Fruit fly (Drosophila melanogaster): Measurements from ENCODE around the gene mei-9.

The mei-9 gene

DNA sequence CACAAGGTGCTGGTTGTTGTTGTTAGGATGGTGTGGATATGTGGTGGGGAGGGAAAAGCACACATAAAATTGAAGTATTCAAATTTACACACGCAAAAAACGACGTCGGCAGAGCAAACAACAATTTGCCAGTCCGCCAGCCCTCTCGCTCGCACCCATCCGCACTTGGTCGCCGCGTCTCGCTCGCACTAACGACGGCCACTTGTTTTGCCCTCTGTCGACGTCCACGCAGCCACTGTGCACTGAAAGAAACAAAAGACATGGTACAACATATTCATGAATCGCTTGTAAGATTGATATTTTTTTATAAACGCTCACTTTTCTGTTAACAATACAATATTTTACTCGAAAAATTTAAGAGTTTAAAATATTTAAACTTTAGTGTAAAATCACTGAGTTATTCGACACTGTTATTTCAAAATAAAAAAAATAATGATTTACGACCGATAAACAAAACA is 5.3 kb upstream of the mei-9 start (continued):
- TF ChIP-seq Hand (GFP tag; optimal IDR thresholded peaks at IDR 0.05) (no peak), Dref (GFP tag; IDR thresholded peaks at IDR 0.05) (no peak), gem (tag; optimal IDR thresholded peaks at IDR 0.05) (peak; percentile 83), psq (GFP tag; optimal IDR thresholded peaks at IDR 0.05) (no peak), CG8478 (optimal IDR thresholded peaks at IDR 0.05) (no peak), bcd (GFP tag; optimal IDR thresholded peaks at IDR 0.05) (peak; percentile 66), CG6689 (GFP tag; IDR thresholded peaks at IDR 0.05) (peak; percentile 45; the same call in 1 of the 2 replicates), CG9932 (GFP tag; IDR thresholded peaks at IDR 0.05) (peak; percentile 65), Fer2 (tag; optimal IDR thresholded peaks at IDR 0.05) (no peak), peb (GFP tag; IDR thresholded peaks at IDR 0.05) (no peak), CG31224 (GFP tag; IDR thresholded peaks at IDR 0.05) (0 out of 2 replicates have a peak, but pooled peaks have one; percentile 9), CG16815 (GFP tag; optimal IDR thresholded peaks at IDR 0.05) (peak; percentile 36), CG2116 (GFP tag; optimal IDR thresholded peaks at IDR 0.05) (peak; percentile 28), sr (GFP tag; IDR thresholded peaks at IDR 0.05) (0 out of 3 replicates have a peak, but pooled peaks have one; percentile 20), emc (GFP tag; optimal IDR thresholded peaks at IDR 0.05) (peak; percentile 49), Six4 (GFP tag; optimal IDR thresholded peaks at IDR 0.05) (peak; percentile 12), CG9817 (tag; optimal IDR thresholded peaks at IDR 0.05) (peak; percentile 67), jing (GFP tag; optimal IDR thresholded peaks at IDR 0.05) (no peak), nau (GFP tag; optimal IDR thresholded peaks at IDR 0.05) (peak; percentile 24), sim (GFP tag; IDR thresholded peaks at IDR 0.05) (no peak), CG1603 (tag; optimal IDR thresholded peaks at IDR 0.05) (peak; percentile 21), CG15011 (GFP tag; optimal IDR thresholded peaks at IDR 0.05) (peak; percentile 12), lbe (GFP tag; optimal IDR thresholded peaks at IDR 0.05) (no peak), HLH54F (GFP tag; optimal IDR thresholded peaks at IDR 0.05) (peak; percentile 63), bab2 (GFP tag; optimal IDR thresholded peaks at IDR 0.05) (peak; percentile 37), sens (GFP tag) (peak; percentile 68), dpn (GFP tag; optimal IDR thresholded peaks at IDR 0.05) (peak; percentile 49 to 62), CG18599 (GFP tag; optimal IDR thresholded peaks at IDR 0.05) (peak; percentile 69), Dad (GFP tag; optimal IDR thresholded peaks at IDR 0.05) (peak; percentile 12), CG1832 (GFP tag; optimal IDR thresholded peaks at IDR 0.05) (peak; percentile 71), ttk (GFP tag; IDR thresholded peaks at IDR 0.05) (peak; percentile 31; the same call in 1 of the 2 replicates), Dek (tag; optimal IDR thresholded peaks at IDR 0.05) (peak; percentile 53), CG10366 (GFP tag; IDR thresholded peaks at IDR 0.05) (no peak; the same call in 1 of the 2 replicates), CG3995 (GFP tag; optimal IDR thresholded peaks at IDR 0.05) (peak; percentile 42), unpg (GFP tag; optimal IDR thresholded peaks at IDR 0.05) (peak; percentile 69), NC2α (GFP tag; optimal IDR thresholded peaks at IDR 0.05) (no peak), CG2875 (GFP tag; optimal IDR thresholded peaks at IDR 0.05) (no peak), CG8359 (GFP tag; optimal IDR thresholded peaks at IDR 0.05; ENCODE audit: borderline replicate concordance) (no peak), Hr78 (GFP tag; optimal IDR thresholded peaks at IDR 0.05) (no peak), CG1024 (GFP tag; IDR thresholded peaks at IDR 0.05) (0 out of 2 replicates have a peak, but pooled peaks have one; percentile 4), chif (GFP tag; optimal IDR thresholded peaks at IDR 0.05) (peak in 1 of 2 experiments; percentile 34), H15 (GFP tag; IDR thresholded peaks at IDR 0.05) (no peak), pho (GFP tag; optimal IDR thresholded peaks at IDR 0.05) (peak; percentile 43), maf-S (GFP tag; optimal IDR thresholded peaks at IDR 0.05) (peak; percentile 21), zfh1 (GFP tag; IDR thresholded peaks at IDR 0.05) (peak; percentile 22; the same call in 1 of the 3 replicates), tin (GFP tag; optimal IDR thresholded peaks at IDR 0.05) (peak; percentile 52), CG6254 (GFP tag; optimal IDR thresholded peaks at IDR 0.05) (no peak), CG7987 (GFP tag; optimal IDR thresholded peaks at IDR 0.05) (no peak), Med (GFP tag) (peak; percentile 90), Sox102F (GFP tag; optimal IDR thresholded peaks at IDR 0.05) (peak; percentile 65), CG3065 (GFP tag; optimal IDR thresholded peaks at IDR 0.05) (no peak)
